Worm (Caenorhabditis elegans) whole organism, late embryonic: ENCODE data around the gene ess-2.

Experiments
- C38D4.7 ChIP-seq: fragments of 200-800 bp; sonication (Bioruptor generic); optimal IDR thresholded peaks from 2 replicates; lab custom pipeline; 2018; ENCODE audit warnings: mild to moderate bottlenecking, missing genetic modification characterization, moderate library complexity, missing compliant biosample characterization
- K02D7.2 ChIP-seq: sonication (generic microtip); optimal IDR thresholded peaks from 2 replicates; lab custom pipeline; 2017; ENCODE audit warnings: mild to moderate bottlenecking, missing genetic modification characterization, missing compliant biosample characterization
- ama-1 ChIP-seq: fragments of 150-350 bp; optimal IDR thresholded peaks from 2 replicates; lab custom pipeline; 2014
- ceh-45 ChIP-seq: fragments of 200-800 bp; sonication (Bioruptor generic); IDR thresholded peaks from 2 replicates; pipeline ENCODE4 v1.3.6; 2022; ENCODE audit warnings: missing genetic modification reagents, missing genetic modification characterization, missing compliant biosample characterization
- ets-4 ChIP-seq: sonication (generic microtip); optimal IDR thresholded peaks from 2 replicates; lab custom pipeline; 2016; ENCODE audit warnings: missing genetic modification characterization, missing compliant biosample characterization
- fkh-10 ChIP-seq: fragments of 150-350 bp; optimal IDR thresholded peaks from 2 replicates; lab custom pipeline; 2014; ENCODE audit warnings: missing biosample characterization, missing genetic modification reagents, missing genetic modification characterization
- pha-4 ChIP-seq: fragments of 150-350 bp; optimal IDR thresholded peaks from 2 replicates; lab custom pipeline; 2018; ENCODE audit warnings: missing biosample characterization, missing genetic modification reagents, missing genetic modification characterization
- sox-4 ChIP-seq: sonication (generic microtip); optimal IDR thresholded peaks from 2 replicates; lab custom pipeline; 2017; ENCODE audit warnings: mild to moderate bottlenecking, missing genetic modification characterization, inconsistent platforms, missing compliant biosample characterization

- no peak for TF ChIP-seq sox-4 (tag; lab: Kevin White, UChicago)
- TF ChIP-seq pha-4 (tag; lab: Kevin White, UChicago): no peak
- TF ChIP-seq K02D7.2 (tag; lab: Kevin White, UChicago): no peak
- no peak for TF ChIP-seq C38D4.7 (GFP tag; lab: Kevin White, UChicago)
- no peak for TF ChIP-seq ama-1 (lab: Kevin White, UChicago)
- no peak for TF ChIP-seq ets-4 (tag; lab: Kevin White, UChicago)
- no peak for TF ChIP-seq fkh-10
- no peak for TF ChIP-seq ceh-45 (GFP tag; lab: Robert Waterston, UW)
These were observed 9.8 kb downstream of the ess-2 start, which contains the start of gene F42H10.6 for ce11 chrIII:8480355-8480754.
